Worm (Caenorhabditis elegans) whole organism, early embryonic: Measurements from ENCODE around the gene nas-21.

ENCODE experiments used
- F13C5.2 ChIP-seq: sonication (generic microtip); optimal IDR thresholded peaks from 2 replicates; lab custom pipeline; 2017; ENCODE audit warnings: mild to moderate bottlenecking, missing genetic modification characterization, inconsistent platforms, missing compliant biosample characterization
- aly-1 ChIP-seq: sonication (generic microtip); optimal IDR thresholded peaks from 2 replicates; lab custom pipeline; 2016; ENCODE audit warnings: missing genetic modification characterization, missing compliant biosample characterization
- ama-1 ChIP-seq: fragments of 150-350 bp; optimal IDR thresholded peaks from 2 replicates; lab custom pipeline; 2014
- ceh-13 ChIP-seq: fragments of 200-800 bp; sonication (Bioruptor generic); optimal IDR thresholded peaks from 2 replicates; lab custom pipeline; 2018; ENCODE audit warnings: mild to moderate bottlenecking, missing genetic modification characterization, missing compliant biosample characterization
- ets-7 ChIP-seq: sonication (generic microtip); optimal IDR thresholded peaks from 2 replicates; lab custom pipeline; 2016; ENCODE audit warnings: missing genotype, missing genetic modification characterization, missing compliant biosample characterization
- flt-1 ChIP-seq: fragments of 200-800 bp; sonication (Bioruptor generic); IDR thresholded peaks from 2 replicates; pipeline ENCODE4 v1.3.6; 2022; ENCODE audit warnings: missing genetic modification characterization, missing compliant biosample characterization
- hmbx-1 ChIP-seq: sonication (generic microtip); optimal IDR thresholded peaks from 2 replicates; lab custom pipeline; 2016; ENCODE audit warnings: mild to moderate bottlenecking, missing genetic modification characterization, missing compliant biosample characterization
- hmg-4 ChIP-seq: fragments of 200-800 bp; sonication (Bioruptor generic); optimal IDR thresholded peaks from 2 replicates; lab custom pipeline; 2018; ENCODE audit warnings: mild to moderate bottlenecking, missing genetic modification characterization, missing compliant biosample characterization
- hnd-1 ChIP-seq: sonication (generic microtip); optimal IDR thresholded peaks from 2 replicates; lab custom pipeline; 2016; ENCODE audit warnings: missing genetic modification characterization, missing compliant biosample characterization
- pes-1 ChIP-seq: fragments of 200-800 bp; sonication (Bioruptor generic); IDR thresholded peaks from 2 replicates; pipeline ENCODE4 v1.3.6; 2022; ENCODE audit warnings: missing genetic modification reagents, missing genetic modification characterization, missing compliant biosample characterization
- scrt-1 ChIP-seq: fragments of 200-800 bp; sonication (Bioruptor generic); IDR thresholded peaks from 2 replicates; pipeline ENCODE4 v1.3.6; 2022; ENCODE audit warnings: missing genetic modification characterization, missing compliant biosample characterization
- sea-1 ChIP-seq: fragments of 200-800 bp; sonication (Bioruptor generic); conservative IDR thresholded peaks from 2 replicates; pipeline ENCODE4 v1.3.6; 2022; ENCODE audit warnings: missing genetic modification characterization, missing compliant biosample characterization
- tbx-11 ChIP-seq: fragments of 200-800 bp; sonication (Bioruptor generic); IDR thresholded peaks from 2 replicates; pipeline ENCODE4 v1.3.6; 2022; ENCODE audit warnings: missing genetic modification characterization, missing compliant biosample characterization

DNA sequence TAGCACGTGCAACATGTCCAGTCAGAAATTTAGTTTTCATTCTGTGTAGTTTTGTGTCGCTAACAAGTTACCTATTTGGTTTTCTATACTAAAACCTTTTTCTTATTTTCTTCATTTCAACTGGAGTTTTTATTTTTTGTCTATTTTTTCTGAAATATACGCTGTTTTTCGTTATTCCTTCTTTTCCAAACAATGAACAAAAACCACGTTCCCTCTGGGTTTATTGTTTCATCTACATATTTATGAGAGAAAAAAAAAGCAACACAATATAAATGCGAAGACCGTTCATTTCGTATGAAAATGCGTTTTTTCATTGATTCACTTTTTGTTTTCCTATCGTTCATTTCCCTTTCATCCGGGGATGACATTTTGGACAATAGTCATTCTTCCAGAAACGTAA is 7.0 kb downstream of the nas-21 start, which contains the start of gene T11F9.22:
- no peak for TF ChIP-seq hmbx-1 (tag; lab: Kevin White, UChicago)
- no peak for TF ChIP-seq scrt-1 (GFP tag; lab: Robert Waterston, UW)
- TF ChIP-seq aly-1 (tag; lab: Kevin White, UChicago) = no peak
- TF ChIP-seq ama-1 = no peak
- TF ChIP-seq ets-7 (tag; lab: Kevin White, UChicago) = no peak
- TF ChIP-seq pes-1 (GFP tag; lab: Robert Waterston, UW) = no peak
- TF ChIP-seq ceh-13 = no peak
- TF ChIP-seq flt-1 = no peak
- TF ChIP-seq hmg-4 (GFP tag; lab: Kevin White, UChicago) = no peak
- TF ChIP-seq hnd-1 (tag; lab: Kevin White, UChicago) = no peak
- TF ChIP-seq F13C5.2 = no peak
- TF ChIP-seq sea-1 (GFP tag; lab: Robert Waterston, UW) = no peak
- no peak for TF ChIP-seq tbx-11 (GFP tag; lab: Robert Waterston, UW)
